Fruit fly (Drosophila melanogaster) whole organism, prepupa: Measurements from ENCODE around the gene rho-4.
A peak's percentile ranks its signal among the peaks of the same experiment; 100 is the strongest.

ENCODE experiments used
- Blimp-1 ChIP-seq: fragments of 200-800 bp; sonication (Bioruptor generic); optimal IDR thresholded peaks from 3 replicates; lab custom pipeline; 2017; ENCODE audit warnings: missing biosample characterization, missing genetic modification characterization, mild to moderate bottlenecking, moderate library complexity, missing genetic modification reagents
- CG10631 ChIP-seq: fragments of 200-800 bp; sonication (Bioruptor generic); optimal IDR thresholded peaks from 2 replicates; lab custom pipeline; 2016; ENCODE audit warnings: missing biosample characterization, missing genetic modification characterization
- CG11294 ChIP-seq: fragments of 200-800 bp; sonication (Bioruptor generic); IDR thresholded peaks from 2 replicates; pipeline ENCODE4 v1.3.6; 2022; ENCODE audit warnings: missing biosample characterization, missing genetic modification characterization
- CG11762 ChIP-seq: fragments of 200-800 bp; sonication (Bioruptor generic); optimal IDR thresholded peaks from 3 replicates; lab custom pipeline; 2016; ENCODE audit warnings: missing biosample characterization, missing genetic modification characterization; ENCODE audit not compliant: insufficient read depth
- CG11902 ChIP-seq: fragments of 200-800 bp; sonication (Bioruptor generic); optimal IDR thresholded peaks from 3 replicates; lab custom pipeline; 2016; ENCODE audit warnings: missing biosample characterization, missing genetic modification characterization
- CG16779 ChIP-seq: fragments of 200-800 bp; sonication (Bioruptor generic); optimal IDR thresholded peaks from 3 replicates; lab custom pipeline; 2017; ENCODE audit warnings: missing biosample characterization, mild to moderate bottlenecking, missing genetic modification characterization
- CG31627 ChIP-seq: fragments of 200-800 bp; sonication (Bioruptor generic); optimal IDR thresholded peaks from 3 replicates; lab custom pipeline; 2016; ENCODE audit warnings: missing biosample characterization, missing genetic modification characterization
- CG32006 ChIP-seq: fragments of 200-800 bp; sonication (Bioruptor generic); optimal IDR thresholded peaks from 3 replicates; lab custom pipeline; 2017; ENCODE audit warnings: missing biosample characterization, mild to moderate bottlenecking, missing genetic modification characterization
- CG3919 ChIP-seq: fragments of 200-800 bp; sonication (Bioruptor generic); optimal IDR thresholded peaks from 3 replicates; lab custom pipeline; 2016; ENCODE audit warnings: missing biosample characterization, missing genetic modification characterization
- CG4318 ChIP-seq: fragments of 200-800 bp; sonication (Bioruptor generic); optimal IDR thresholded peaks from 3 replicates; lab custom pipeline; 2017; ENCODE audit warnings: missing biosample characterization, mild to moderate bottlenecking, missing genetic modification characterization
- CG6163 ChIP-seq: fragments of 200-800 bp; sonication (Bioruptor generic); IDR thresholded peaks from 3 replicates; pipeline ENCODE4 v1.3.6; 2022; ENCODE audit warnings: missing biosample characterization, missing genetic modification characterization
- CG6792 ChIP-seq: fragments of 200-800 bp; sonication (Bioruptor generic); optimal IDR thresholded peaks from 3 replicates; lab custom pipeline; 2016; ENCODE audit warnings: missing biosample characterization, missing genetic modification characterization
- CG6808 ChIP-seq: fragments of 200-800 bp; sonication (Bioruptor generic); optimal IDR thresholded peaks from 3 replicates; lab custom pipeline; 2017; ENCODE audit warnings: missing biosample characterization, missing genetic modification characterization, mild to moderate bottlenecking, moderate library complexity, missing genetic modification reagents
- CG6854 ChIP-seq: fragments of 200-800 bp; sonication (Bioruptor generic); optimal IDR thresholded peaks from 2 replicates; lab custom pipeline; 2017; ENCODE audit warnings: missing biosample characterization, mild to moderate bottlenecking, missing genetic modification characterization
- CG7368 ChIP-seq: fragments of 200-800 bp; sonication (Bioruptor generic); optimal IDR thresholded peaks from 3 replicates; lab custom pipeline; 2016; ENCODE audit warnings: missing biosample characterization, missing genetic modification characterization
- CG8119 ChIP-seq: fragments of 200-800 bp; sonication (Bioruptor generic); IDR thresholded peaks from 3 replicates; pipeline ENCODE4 v1.3.6; 2022; ENCODE audit warnings: missing biosample characterization, missing genetic modification characterization
- CG8319 ChIP-seq: fragments of 200-800 bp; sonication (Bioruptor generic); optimal IDR thresholded peaks from 3 replicates; lab custom pipeline; 2016; ENCODE audit warnings: missing biosample characterization, missing genetic modification characterization
- CG8632 ChIP-seq: fragments of 200-800 bp; sonication (Bioruptor generic); optimal IDR thresholded peaks from 3 replicates; lab custom pipeline; 2016; ENCODE audit warnings: missing biosample characterization, missing genetic modification characterization
- Eip75B ChIP-seq: fragments of 200-800 bp; sonication (Bioruptor generic); optimal IDR thresholded peaks from 3 replicates; lab custom pipeline; 2016; ENCODE audit warnings: missing biosample characterization, missing genetic modification characterization
- Eip93F ChIP-seq: fragments of 200-800 bp; sonication (Bioruptor generic); optimal IDR thresholded peaks from 2 replicates; lab custom pipeline; 2016; ENCODE audit warnings: missing biosample characterization, mild to moderate bottlenecking, missing genetic modification characterization
- Ets21C ChIP-seq: fragments of 200-800 bp; sonication (Bioruptor generic); optimal IDR thresholded peaks from 3 replicates; lab custom pipeline; 2016; ENCODE audit warnings: missing biosample characterization, missing genetic modification characterization
- Ets96B ChIP-seq: fragments of 200-800 bp; optimal IDR thresholded peaks from 2 replicates; lab custom pipeline; 2019; ENCODE audit warnings: missing biosample characterization, mild to moderate bottlenecking, missing genetic modification characterization, moderate library complexity
- Gug ChIP-seq: fragments of 200-800 bp; sonication (Bioruptor generic); IDR thresholded peaks from 2 replicates; pipeline ENCODE4 v1.3.6; 2022; ENCODE audit warnings: missing biosample characterization, missing genetic modification characterization
- Hr38 ChIP-seq: sonication (Bioruptor generic); optimal IDR thresholded peaks from 2 replicates; lab custom pipeline; 2016; ENCODE audit warnings: missing biosample characterization, missing genetic modification characterization
- Hr39 ChIP-seq: fragments of 200-800 bp; sonication (Bioruptor generic); optimal IDR thresholded peaks from 2 replicates; lab custom pipeline; 2016; ENCODE audit warnings: missing biosample characterization, missing genetic modification characterization
- Hr4 ChIP-seq: fragments of 200-800 bp; sonication (Bioruptor generic); optimal IDR thresholded peaks from 3 replicates; lab custom pipeline; 2016; ENCODE audit warnings: missing biosample characterization, missing genetic modification characterization
- Lpt ChIP-seq: fragments of 200-800 bp; sonication (Bioruptor generic); optimal IDR thresholded peaks from 3 replicates; lab custom pipeline; 2016; ENCODE audit warnings: missing biosample characterization, missing genetic modification characterization
- Met ChIP-seq: fragments of 200-800 bp; sonication (Bioruptor generic); optimal IDR thresholded peaks from 3 replicates; lab custom pipeline; 2016; ENCODE audit warnings: missing biosample characterization, missing genetic modification characterization
- OdsH ChIP-seq: fragments of 200-800 bp; sonication (Bioruptor generic); optimal IDR thresholded peaks from 3 replicates; lab custom pipeline; 2016; ENCODE audit warnings: missing biosample characterization, missing genetic modification characterization
- Sox102F ChIP-seq: fragments of 200-800 bp; sonication (Bioruptor generic); optimal IDR thresholded peaks from 2 replicates; lab custom pipeline; 2016; ENCODE audit warnings: missing biosample characterization, mild to moderate bottlenecking, missing genetic modification characterization
- Sox14 ChIP-seq: fragments of 200-800 bp; sonication (Bioruptor generic); optimal IDR thresholded peaks from 3 replicates; lab custom pipeline; 2016; ENCODE audit warnings: missing biosample characterization, missing genetic modification characterization
- Sox15 ChIP-seq: fragments of 200-800 bp; sonication (Bioruptor generic); optimal IDR thresholded peaks from 3 replicates; lab custom pipeline; 2016; ENCODE audit warnings: missing biosample characterization, missing genetic modification characterization
- achi ChIP-seq: fragments of 200-800 bp; sonication (Bioruptor generic); optimal IDR thresholded peaks from 3 replicates; lab custom pipeline; 2016; ENCODE audit warnings: missing biosample characterization, missing genetic modification characterization
- acj6 ChIP-seq: fragments of 200-800 bp; sonication (Bioruptor generic); optimal IDR thresholded peaks from 3 replicates; lab custom pipeline; 2016; ENCODE audit warnings: missing biosample characterization, missing genetic modification characterization
- cyc ChIP-seq: fragments of 200-800 bp; sonication (Bioruptor generic); optimal IDR thresholded peaks from 3 replicates; lab custom pipeline; 2016; ENCODE audit warnings: missing biosample characterization, missing genetic modification characterization
- dac ChIP-seq: fragments of 200-800 bp; sonication (Bioruptor generic); optimal IDR thresholded peaks from 2 replicates; lab custom pipeline; 2017; ENCODE audit warnings: missing biosample characterization, mild to moderate bottlenecking, missing genetic modification characterization
- dsx ChIP-seq: fragments of 200-800 bp; optimal IDR thresholded peaks from 3 replicates; lab custom pipeline; 2019; ENCODE audit warnings: missing biosample characterization, mild to moderate bottlenecking, missing genetic modification characterization, moderate library complexity; ENCODE audit not compliant: poor library complexity, severe bottlenecking
- esn ChIP-seq: fragments of 200-800 bp; sonication (Bioruptor generic); optimal IDR thresholded peaks from 2 replicates; lab custom pipeline; 2016; ENCODE audit warnings: missing biosample characterization, mild to moderate bottlenecking, missing genetic modification characterization, moderate library complexity
- fd85E ChIP-seq: fragments of 200-800 bp; sonication (Bioruptor generic); optimal IDR thresholded peaks from 3 replicates; lab custom pipeline; 2016; ENCODE audit warnings: missing biosample characterization, missing genetic modification characterization
- fkh ChIP-seq: fragments of 200-800 bp; sonication (Bioruptor generic); optimal IDR thresholded peaks from 3 replicates; lab custom pipeline; 2017; ENCODE audit warnings: missing biosample characterization, mild to moderate bottlenecking, missing genetic modification characterization, moderate library complexity
- pdm3 ChIP-seq: fragments of 200-800 bp; sonication (Bioruptor generic); optimal IDR thresholded peaks from 3 replicates; lab custom pipeline; 2016; ENCODE audit warnings: missing biosample characterization, missing genetic modification characterization
- salr ChIP-seq, 2 experiments: fragments of 200-800 bp; sonication (Bioruptor generic); optimal IDR thresholded peaks; 3 replicates each; lab custom pipeline; 2016 to 2018; ENCODE audit warnings: missing biosample characterization in 2 of 2, missing genetic modification characterization in 2 of 2, mild to moderate bottlenecking in 1 of 2
- spab ChIP-seq: fragments of 200-800 bp; sonication (Bioruptor generic); optimal IDR thresholded peaks from 2 replicates; lab custom pipeline; 2017; ENCODE audit warnings: missing biosample characterization, mild to moderate bottlenecking, missing genetic modification characterization, missing genetic modification reagents
- ss ChIP-seq, 2 experiments: fragments of 200-800 bp; sonication (Bioruptor generic); optimal IDR thresholded peaks; 2 replicates in 1 of 2; 3 replicates in 1 of 2; lab custom pipeline; 2017 to 2018; ENCODE audit warnings: mild to moderate bottlenecking in 2 of 2, missing biosample characterization in 2 of 2, missing genetic modification characterization in 2 of 2, moderate library complexity in 1 of 2
- svp ChIP-seq: fragments of 200-800 bp; sonication (Bioruptor generic); peaks from one replicate; lab custom pipeline; 2016; ENCODE audit warnings: missing biosample characterization, missing genetic modification characterization
- vri ChIP-seq: fragments of 200-800 bp; sonication (Bioruptor generic); optimal IDR thresholded peaks from 3 replicates; lab custom pipeline; 2016; ENCODE audit warnings: missing biosample characterization, mild to moderate bottlenecking, missing genetic modification characterization

The rho-4 gene

dm6 chrX:11558389-11558908, 41.2 kb upstream of the rho-4 start, which contains the start of gene CG1572 (continued):
- TF ChIP-seq CG6854 (GFP tag; lab: Kevin White, UChicago) = peak; percentile 50
- TF ChIP-seq CG6163 = peak; percentile 63
- TF ChIP-seq Eip75B = peak; percentile 10
- TF ChIP-seq OdsH (GFP tag; lab: Kevin White, UChicago) = no peak
- no peak for TF ChIP-seq Gug (GFP tag; lab: Robert Waterston, UW)
- TF ChIP-seq Ets21C = no peak
- TF ChIP-seq achi (GFP tag; lab: Kevin White, UChicago) = peak; percentile 14

- TF ChIP-seq Sox15 (peak; percentile 73), CG8119 (GFP tag; lab: Robert Waterston, UW) (peak; percentile 87), acj6 (peak; percentile 85), CG4318 (GFP tag; lab: Kevin White, UChicago) (peak; percentile 85), Eip93F (GFP tag; lab: Kevin White, UChicago) (peak; percentile 10), Sox14 (GFP tag; lab: Kevin White, UChicago) (peak; percentile 60), CG6854 (GFP tag; lab: Kevin White, UChicago) (peak; percentile 13), CG8632 (GFP tag; lab: Kevin White, UChicago) (peak; percentile 86), CG8319 (GFP tag; lab: Kevin White, UChicago) (peak; percentile 57), Sox102F (GFP tag; lab: Kevin White, UChicago) (peak; percentile 66), dac (GFP tag; lab: Kevin White, UChicago) (peak; percentile 60), CG11762 (peak; percentile 83), CG6808 (GFP tag; lab: Kevin White, UChicago) (peak; percentile 85), Hr39 (GFP tag; lab: Kevin White, UChicago) (peak; percentile 51), Hr4 (GFP tag; lab: Kevin White, UChicago) (peak; percentile 86), dsx (GFP tag; lab: Kevin White, UChicago) (peak; percentile 77), Lpt (GFP tag; lab: Kevin White, UChicago) (peak; percentile 85), CG16779 (tag; lab: Kevin White, UChicago) (peak; percentile 76), ss (GFP tag; optimal IDR thresholded peaks at IDR 0.05; lab: Kevin White, UChicago) (peak; percentile 71 to 88), cyc (GFP tag; lab: Kevin White, UChicago) (peak; percentile 63), CG11902 (GFP tag; lab: Kevin White, UChicago) (peak; percentile 60), svp (GFP tag; lab: Kevin White, UChicago) (peak; percentile 58), vri (peak; percentile 14), salr (GFP tag; optimal IDR thresholded peaks at IDR 0.05; lab: Kevin White, UChicago) (peak; percentile 2 to 91), Hr38 (GFP tag; lab: Kevin White, UChicago) (no peak), CG3919 (peak; percentile 85), CG10631 (GFP tag; lab: Kevin White, UChicago) (peak; percentile 80), CG7368 (GFP tag; lab: Kevin White, UChicago) (peak; percentile 74), Ets96B (tag; lab: Kevin White, UChicago) (peak; percentile 82), pdm3 (GFP tag; lab: Kevin White, UChicago) (peak; percentile 78), Blimp-1 (GFP tag; lab: Kevin White, UChicago) (peak; percentile 65), esn (GFP tag; lab: Kevin White, UChicago) (peak; percentile 81), CG6792 (GFP tag; lab: Kevin White, UChicago) (peak; percentile 81), CG11294 (GFP tag; lab: Robert Waterston, UW) (peak; percentile 69), CG6163 (peak; percentile 45; the same call in 1 of the 3 replicates), CG32006 (GFP tag; lab: Kevin White, UChicago) (peak; percentile 95), Ets21C (peak; percentile 10), CG31627 (GFP tag; lab: Kevin White, UChicago) (peak; percentile 58), Met (peak; percentile 75), fd85E (GFP tag; lab: Kevin White, UChicago) (peak; percentile 50), spab (GFP tag; lab: Kevin White, UChicago) (peak; percentile 76), Eip75B (peak; percentile 64), fkh (GFP tag; lab: Kevin White, UChicago) (no peak)
Observed at dm6 chrX:11559728-11560724, 39.6 kb upstream of the rho-4 start.
